Worm (Caenorhabditis elegans) whole organism, L3 larva: ENCODE measurements around the gene stdh-2.

ENCODE experiments used
- ZK546.5 ChIP-seq: sonication (generic microtip); optimal IDR thresholded peaks from 2 replicates; lab custom pipeline; 2017; ENCODE audit warnings: missing biosample characterization, missing genetic modification characterization
- ceh-16 ChIP-seq: sonication (generic microtip); optimal IDR thresholded peaks from 2 replicates; lab custom pipeline; 2017; ENCODE audit warnings: missing biosample characterization, missing genetic modification characterization
- ceh-82 ChIP-seq: fragments of 150-350 bp; optimal IDR thresholded peaks from 2 replicates; lab custom pipeline; 2014; ENCODE audit warnings: missing biosample characterization, missing genetic modification characterization
- egl-27 ChIP-seq: sonication (generic microtip); optimal IDR thresholded peaks from 4 replicates; lab custom pipeline; 2017; ENCODE audit warnings: missing biosample characterization, missing genetic modification reagents, missing genetic modification characterization
- elt-1 ChIP-seq: fragments of 150-350 bp; optimal IDR thresholded peaks from 2 replicates; lab custom pipeline; 2014; ENCODE audit warnings: missing biosample characterization, missing genetic modification characterization
- lin-15B ChIP-seq: fragments of 150-350 bp; optimal IDR thresholded peaks from 2 replicates; lab custom pipeline; 2014; ENCODE audit warnings: missing biosample characterization, missing genetic modification characterization
- mdl-1 ChIP-seq: fragments of 150-350 bp; optimal IDR thresholded peaks from 2 replicates; lab custom pipeline; 2014; ENCODE audit warnings: missing biosample characterization, missing genetic modification characterization
- nfya-1 ChIP-seq: sonication (generic microtip); optimal IDR thresholded peaks from 2 replicates; lab custom pipeline; 2017; ENCODE audit warnings: missing genetic modification characterization, mild to moderate bottlenecking, missing compliant biosample characterization, antibody characterized with exemption, moderate library complexity; ENCODE audit not compliant: insufficient read depth
- nhr-11 ChIP-seq: fragments of 150-350 bp; optimal IDR thresholded peaks from 2 replicates; lab custom pipeline; 2014; ENCODE audit warnings: missing biosample characterization, missing genetic modification characterization
- nhr-12 ChIP-seq: fragments of 150-350 bp; optimal IDR thresholded peaks from 2 replicates; lab custom pipeline; 2014; ENCODE audit warnings: missing biosample characterization, missing genetic modification characterization
- pha-4 ChIP-seq: fragments of 150-350 bp; optimal IDR thresholded peaks from 2 replicates; lab custom pipeline; 2014; ENCODE audit warnings: missing biosample characterization, missing genetic modification reagents, missing genetic modification characterization
- pqm-1 ChIP-seq: fragments of 150-350 bp; optimal IDR thresholded peaks from 2 replicates; lab custom pipeline; 2017; ENCODE audit warnings: missing biosample characterization, missing genetic modification characterization, inconsistent platforms
- snpc-4 ChIP-seq: fragments of 150-350 bp; optimal IDR thresholded peaks from 2 replicates; lab custom pipeline; 2014; ENCODE audit warnings: missing biosample characterization, missing genetic modification characterization
- ztf-11 ChIP-seq: fragments of 150-350 bp; optimal IDR thresholded peaks from 2 replicates; lab custom pipeline; 2014; ENCODE audit warnings: missing biosample characterization, missing genetic modification characterization

- TF ChIP-seq nhr-11 (tag; lab: Kevin White, UChicago) (no peak), elt-1 (tag; lab: Kevin White, UChicago) (no peak), ceh-82 (tag; lab: Kevin White, UChicago) (no peak), mdl-1 (tag; lab: Kevin White, UChicago) (no peak), lin-15B (tag; lab: Kevin White, UChicago) (no peak), nhr-12 (tag; lab: Kevin White, UChicago) (no peak), snpc-4 (tag; lab: Kevin White, UChicago) (no peak), pha-4 (tag; lab: Kevin White, UChicago) (no peak), ZK546.5 (tag; lab: Kevin White, UChicago) (no peak), egl-27 (tag; lab: Kevin White, UChicago) (no peak), pqm-1 (tag; lab: Kevin White, UChicago) (no peak), ztf-11 (no peak), ceh-16 (tag; lab: Kevin White, UChicago) (no peak), nfya-1 (tag; lab: Kevin White, UChicago) (no peak)
Observed at ce11 chrV:16204888-16205287, 19.2 kb upstream of the stdh-2 start, which contains the start of gene irld-26.
